Worm (Caenorhabditis elegans) whole organism, L2 larva: ENCODE data around the gene B0457.2.

Source experiments
- blmp-1 ChIP-seq: sonication (generic microtip); optimal IDR thresholded peaks from 2 replicates; lab custom pipeline; 2017; ENCODE audit warnings: missing genetic modification characterization, mild to moderate bottlenecking, missing compliant biosample characterization, antibody characterized with exemption, moderate library complexity; ENCODE audit not compliant: insufficient read depth
- egl-27 ChIP-seq: sonication (generic microtip); optimal IDR thresholded peaks from 3 replicates; lab custom pipeline; 2017; ENCODE audit warnings: missing biosample characterization, missing genetic modification reagents, missing genetic modification characterization
- elt-3 ChIP-seq: sonication (generic microtip); optimal IDR thresholded peaks from 2 replicates; lab custom pipeline; 2017; ENCODE audit warnings: missing biosample characterization, missing genetic modification characterization
- mbf-1 ChIP-seq: sonication (generic microtip); optimal IDR thresholded peaks from 2 replicates; lab custom pipeline; 2017; ENCODE audit warnings: missing biosample characterization, missing genetic modification characterization
- peb-1 ChIP-seq: fragments of 150-350 bp; optimal IDR thresholded peaks from 2 replicates; lab custom pipeline; 2014; ENCODE audit warnings: missing biosample characterization, missing genetic modification characterization
- zag-1 ChIP-seq: fragments of 150-350 bp; optimal IDR thresholded peaks from 2 replicates; lab custom pipeline; 2014; ENCODE audit warnings: missing biosample characterization, missing genetic modification characterization

ce11 chrII:8927253-8927791, 971 bp upstream of the B0457.2 start, which contains the start of gene cct-2:
- TF ChIP-seq elt-3 (tag; lab: Kevin White, UChicago) (no peak), egl-27 (tag; lab: Kevin White, UChicago) (no peak), peb-1 (tag; lab: Kevin White, UChicago) (no peak), mbf-1 (tag; lab: Kevin White, UChicago) (no peak), blmp-1 (no peak), zag-1 (tag; lab: Kevin White, UChicago) (no peak)
